Fruit fly (Drosophila melanogaster) whole organism, embryonic: Measurements from ENCODE around the gene CG7101.
A peak's percentile ranks its signal among the peaks of the same experiment; 100 is the strongest.

Experiments used
- Adf1 ChIP-seq: fragments of 200-800 bp; sonication (Bioruptor generic); IDR thresholded peaks from 2 replicates; pipeline ENCODE4 v1.3.6; 2022; ENCODE audit warnings: missing biosample characterization, missing genetic modification characterization
- Aef1 ChIP-seq: fragments of 200-800 bp; sonication (Bioruptor generic); IDR thresholded peaks from 3 replicates; pipeline ENCODE4 v1.3.6; 2022; ENCODE audit warnings: missing biosample characterization, missing genetic modification characterization
- Atf3 ChIP-seq: fragments of 200-800 bp; sonication (Bioruptor generic); optimal IDR thresholded peaks from 3 replicates; lab custom pipeline; 2016; ENCODE audit warnings: missing biosample characterization, missing genetic modification characterization
- B-H2 ChIP-seq: fragments of 200-800 bp; sonication (Bioruptor generic); optimal IDR thresholded peaks from 2 replicates; lab custom pipeline; 2018; ENCODE audit warnings: missing biosample characterization, mild to moderate bottlenecking, missing genetic modification characterization
- CG10321 ChIP-seq: fragments of 200-800 bp; sonication (Bioruptor generic); IDR thresholded peaks from 2 replicates; pipeline ENCODE4 v1.3.6; 2022; ENCODE audit warnings: missing biosample characterization, missing genetic modification characterization
- CG11085 ChIP-seq: fragments of 200-800 bp; sonication (Bioruptor generic); IDR thresholded peaks from 2 replicates; pipeline ENCODE4 v1.3.6; 2022; ENCODE audit warnings: missing biosample characterization, missing genetic modification characterization
- CG17612 ChIP-seq: fragments of 200-800 bp; sonication (Bioruptor generic); IDR thresholded peaks from 2 replicates; pipeline ENCODE4 v1.3.6; 2022; ENCODE audit warnings: missing biosample characterization, missing genetic modification characterization
- CG2202 ChIP-seq: fragments of 200-800 bp; sonication (Bioruptor generic); optimal IDR thresholded peaks from 2 replicates; lab custom pipeline; 2018; ENCODE audit warnings: missing biosample characterization, mild to moderate bottlenecking, missing genetic modification characterization
- CG32767 ChIP-seq: fragments of 200-800 bp; sonication (Bioruptor generic); IDR thresholded peaks from 2 replicates; pipeline ENCODE4 v1.3.6; 2022; ENCODE audit warnings: missing biosample characterization, missing genetic modification characterization
- CG3995 ChIP-seq: fragments of 200-800 bp; sonication (Bioruptor generic); optimal IDR thresholded peaks from 3 replicates; lab custom pipeline; 2016; ENCODE audit warnings: missing biosample characterization, missing genetic modification characterization
- CG4730 ChIP-seq: fragments of 200-800 bp; sonication (Bioruptor generic); IDR thresholded peaks from 2 replicates; pipeline ENCODE4 v1.3.6; 2022; ENCODE audit warnings: missing biosample characterization, missing genetic modification characterization
- CG4854 ChIP-seq: fragments of 200-800 bp; sonication (Bioruptor generic); optimal IDR thresholded peaks from 2 replicates; lab custom pipeline; 2016; ENCODE audit warnings: missing biosample characterization, missing genetic modification characterization, inconsistent platforms
- CG6683 ChIP-seq: fragments of 200-800 bp; sonication (Bioruptor generic); optimal IDR thresholded peaks from 2 replicates; lab custom pipeline; 2017; ENCODE audit warnings: missing biosample characterization, mild to moderate bottlenecking, missing genetic modification characterization, missing genetic modification reagents
- CG8478 ChIP-seq: fragments of >200 bp; optimal IDR thresholded peaks from 2 replicates; lab custom pipeline; 2018
- CG9215 ChIP-seq: fragments of 200-800 bp; sonication (Bioruptor generic); IDR thresholded peaks from 2 replicates; pipeline ENCODE4 v1.3.6; 2022; ENCODE audit warnings: missing biosample characterization, missing genetic modification characterization
- CG9932 ChIP-seq: fragments of 200-800 bp; sonication (Bioruptor generic); IDR thresholded peaks from 2 replicates; pipeline ENCODE4 v1.3.6; 2022; ENCODE audit warnings: missing biosample characterization, missing genetic modification characterization
- D ChIP-seq, 2 experiments: fragments of 200-800 bp in 1 of 2; fragments of >200 bp in 1 of 2; sonication (Bioruptor generic) in 1 of 2; optimal IDR thresholded peaks; 2 replicates in 1 of 2; 3 replicates in 1 of 2; lab custom pipeline; 2017; ENCODE audit warnings: mild to moderate bottlenecking in 1 of 2, missing biosample characterization in 1 of 2, missing genetic modification characterization in 1 of 2, missing genetic modification reagents in 1 of 2
- Dfd ChIP-seq, 2 experiments: fragments of >200 bp; optimal IDR thresholded peaks; 2 replicates each; lab custom pipeline; 2017; ENCODE audit warnings: missing biosample characterization in 2 of 2, missing genetic modification characterization in 2 of 2
- GATAe ChIP-seq: fragments of 200-800 bp; sonication (Bioruptor generic); conservative IDR thresholded peaks from 2 replicates; pipeline ENCODE4 v1.3.6; 2022; ENCODE audit warnings: missing biosample characterization, missing genetic modification characterization
- Hr3 ChIP-seq: fragments of 200-800 bp; sonication (Bioruptor generic); optimal IDR thresholded peaks from 3 replicates; lab custom pipeline; 2016; ENCODE audit warnings: missing biosample characterization, missing genetic modification characterization
- Hr39 ChIP-seq: fragments of >200 bp; optimal IDR thresholded peaks from 2 replicates; lab custom pipeline; 2017
- Hr51 ChIP-seq, 2 experiments: fragments of 200-800 bp; sonication (Bioruptor generic); optimal IDR thresholded peaks; 2 replicates in 1 of 2; 3 replicates in 1 of 2; lab custom pipeline; 2016 to 2018; ENCODE audit warnings: missing biosample characterization in 2 of 2, missing genetic modification characterization in 2 of 2, mild to moderate bottlenecking in 1 of 2, moderate library complexity in 1 of 2
- Hr78 ChIP-seq, 2 experiments: fragments of 200-800 bp in 1 of 2; fragments of >200 bp in 1 of 2; sonication (Bioruptor generic) in 1 of 2; optimal IDR thresholded peaks; 2 replicates each; lab custom pipeline; 2017 to 2019; ENCODE audit warnings: missing biosample characterization in 2 of 2, missing genetic modification characterization in 2 of 2, mild to moderate bottlenecking in 1 of 2, moderate library complexity in 1 of 2
- Jarid2 ChIP-seq: fragments of 200-800 bp; sonication (Bioruptor generic); optimal IDR thresholded peaks from 3 replicates; lab custom pipeline; 2017; ENCODE audit warnings: mild to moderate bottlenecking, missing biosample characterization, missing genetic modification reagents, missing genetic modification characterization
- Mad ChIP-seq: fragments of 200-800 bp; sonication (Bioruptor generic); optimal IDR thresholded peaks from 2 replicates; lab custom pipeline; 2016; ENCODE audit warnings: missing biosample characterization, missing genetic modification characterization
- Oaz ChIP-seq: fragments of 200-800 bp; sonication (Bioruptor generic); IDR thresholded peaks from 2 replicates; pipeline ENCODE4 v1.3.6; 2022; ENCODE audit warnings: missing biosample characterization, missing genetic modification characterization
- ac ChIP-seq: fragments of 200-800 bp; sonication (Bioruptor generic); optimal IDR thresholded peaks from 3 replicates; lab custom pipeline; 2017; ENCODE audit warnings: missing biosample characterization, mild to moderate bottlenecking, missing genetic modification characterization
- aop ChIP-seq: fragments of 200-800 bp; sonication (Bioruptor generic); IDR thresholded peaks from 2 replicates; pipeline ENCODE4 v1.3.6; 2022; ENCODE audit warnings: missing biosample characterization, missing genetic modification characterization
- ash1 ChIP-seq: fragments of 200-800 bp; sonication (Bioruptor generic); optimal IDR thresholded peaks from 2 replicates; lab custom pipeline; 2018; ENCODE audit warnings: missing biosample characterization, mild to moderate bottlenecking, missing genetic modification characterization
- bcd ChIP-seq: fragments of 200-800 bp; sonication (Bioruptor generic); optimal IDR thresholded peaks from 2 replicates; lab custom pipeline; 2017; ENCODE audit warnings: missing biosample characterization, mild to moderate bottlenecking, missing genetic modification characterization
- bigmax ChIP-seq: fragments of 200-800 bp; sonication (Bioruptor generic); optimal IDR thresholded peaks from 2 replicates; lab custom pipeline; 2018; ENCODE audit warnings: missing biosample characterization, mild to moderate bottlenecking, missing genetic modification characterization
- bowl ChIP-seq: fragments of 200-800 bp; sonication (Bioruptor generic); IDR thresholded peaks from 2 replicates; pipeline ENCODE4 v1.3.6; 2022; ENCODE audit warnings: missing biosample characterization, missing genetic modification characterization
- chm ChIP-seq: fragments of 200-800 bp; sonication (Bioruptor generic); IDR thresholded peaks from 2 replicates; pipeline ENCODE4 v1.3.6; 2022; ENCODE audit warnings: missing biosample characterization, missing genetic modification characterization
- en ChIP-seq: fragments of 200-800 bp; sonication (Bioruptor generic); optimal IDR thresholded peaks from 2 replicates; lab custom pipeline; 2016; ENCODE audit warnings: missing biosample characterization, missing genetic modification characterization
- esg ChIP-seq: fragments of 200-800 bp; sonication (Bioruptor generic); conservative IDR thresholded peaks from 2 replicates; pipeline ENCODE4 v1.3.6; 2022; ENCODE audit warnings: missing biosample characterization, missing genetic modification characterization
- exex ChIP-seq: fragments of 200-800 bp; sonication (Bioruptor generic); optimal IDR thresholded peaks from 4 replicates; lab custom pipeline; 2018; ENCODE audit warnings: missing biosample characterization, mild to moderate bottlenecking, missing genetic modification characterization, moderate library complexity
- gsb ChIP-seq: fragments of 200-800 bp; sonication (Bioruptor generic); IDR thresholded peaks from 2 replicates; pipeline ENCODE4 v1.3.6; 2022; ENCODE audit warnings: missing biosample characterization, missing genetic modification characterization
- jigr1 ChIP-seq: fragments of 200-800 bp; sonication (Bioruptor generic); IDR thresholded peaks from 3 replicates; pipeline ENCODE4 v1.3.6; 2022; ENCODE audit warnings: missing biosample characterization, missing genetic modification characterization
- lbe ChIP-seq: fragments of 200-800 bp; sonication (Bioruptor generic); optimal IDR thresholded peaks from 2 replicates; lab custom pipeline; 2016; ENCODE audit warnings: missing biosample characterization, mild to moderate bottlenecking, missing genetic modification characterization
- mld ChIP-seq: fragments of 200-800 bp; sonication (Bioruptor generic); IDR thresholded peaks from 3 replicates; pipeline ENCODE4 v1.3.6; 2022; ENCODE audit warnings: missing biosample characterization, missing genetic modification characterization; ENCODE audit not compliant: partially characterized antibody
- nerfin-1 ChIP-seq: fragments of 200-800 bp; sonication (Bioruptor generic); optimal IDR thresholded peaks from 3 replicates; lab custom pipeline; 2019; ENCODE audit warnings: missing biosample characterization, mild to moderate bottlenecking, missing genetic modification characterization, moderate library complexity
- nom ChIP-seq: fragments of 200-800 bp; sonication (Bioruptor generic); optimal IDR thresholded peaks from 2 replicates; lab custom pipeline; 2017; ENCODE audit warnings: missing biosample characterization, missing genetic modification characterization, mild to moderate bottlenecking, moderate library complexity, missing genetic modification reagents
- org-1 ChIP-seq: fragments of 200-800 bp; sonication (Bioruptor generic); optimal IDR thresholded peaks from 2 replicates; lab custom pipeline; 2017; ENCODE audit warnings: missing biosample characterization, missing genetic modification characterization
- p53 ChIP-seq: fragments of 200-800 bp; sonication (Bioruptor generic); optimal IDR thresholded peaks from 2 replicates; lab custom pipeline; 2016; ENCODE audit warnings: missing biosample characterization, missing genetic modification characterization
- prd ChIP-seq, 3 experiments: fragments of >200 bp in 2 of 3; fragments of 200-800 bp in 1 of 3; sonication (Bioruptor generic) in 1 of 3; optimal IDR thresholded peaks in 2 of 3; IDR thresholded peaks in 1 of 3; 2 replicates in 2 of 3; 3 replicates in 1 of 3; pipeline versions ENCODE4 v1.3.6 to Lab custom; 2017 to 2022; ENCODE audit warnings: missing biosample characterization in 1 of 3, missing genetic modification characterization in 1 of 3
- psq ChIP-seq: fragments of 200-800 bp; sonication (Bioruptor generic); optimal IDR thresholded peaks from 2 replicates; lab custom pipeline; 2017; ENCODE audit warnings: missing biosample characterization, missing genetic modification characterization
- sisA ChIP-seq: fragments of 200-800 bp; sonication (Bioruptor generic); IDR thresholded peaks from 2 replicates; pipeline ENCODE4 v1.3.6; 2022; ENCODE audit warnings: missing biosample characterization, missing genetic modification characterization
- twi ChIP-seq: fragments of 200-800 bp; optimal IDR thresholded peaks from 2 replicates; lab custom pipeline; 2019; ENCODE audit warnings: missing biosample characterization, mild to moderate bottlenecking, missing genetic modification characterization, moderate library complexity
- zfh1 ChIP-seq: fragments of 200-800 bp; sonication (Bioruptor generic); IDR thresholded peaks from 3 replicates; pipeline ENCODE4 v1.3.6; 2022; ENCODE audit warnings: missing biosample characterization, missing genetic modification characterization

Gene CG7101

DNA sequence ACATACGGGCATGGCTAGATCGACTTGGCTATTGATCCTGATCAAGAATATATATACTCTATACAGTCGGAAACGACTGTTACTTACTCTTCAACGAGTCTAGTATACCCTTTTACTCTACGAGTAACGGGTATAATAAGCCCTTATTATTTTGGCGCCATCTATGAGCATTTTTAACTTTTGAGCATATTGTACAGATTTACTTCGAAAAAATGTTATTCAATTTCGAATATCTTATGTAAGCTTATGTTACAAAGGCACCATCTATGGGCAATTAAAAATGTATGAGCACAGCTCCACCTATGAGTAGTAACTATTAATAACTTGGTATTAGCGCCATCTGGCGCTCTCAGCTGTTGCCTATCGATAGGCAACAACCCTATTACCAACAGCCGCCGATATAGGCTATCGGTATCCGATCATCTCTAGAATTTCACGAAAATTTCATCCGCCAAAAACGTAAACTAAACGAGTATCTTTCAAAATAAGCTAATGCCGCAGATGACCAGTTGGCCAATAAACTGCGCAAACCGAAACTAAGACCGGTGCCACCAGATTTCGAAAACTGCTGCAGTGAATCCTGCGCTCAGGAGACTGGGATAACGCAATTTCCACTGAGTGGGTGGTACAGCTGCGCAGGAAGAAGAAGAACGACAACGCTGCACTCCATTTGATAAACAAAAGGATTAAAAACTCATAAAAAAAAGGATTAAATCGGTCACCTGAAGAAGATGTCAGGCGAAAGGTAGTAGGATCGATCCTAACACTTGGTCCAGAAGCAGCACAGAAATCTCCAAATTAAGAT lies 13.0 kb downstream of the CG7101 start, which contains the start of gene htk (continued):
- TF ChIP-seq CG4730 (GFP tag; lab: Robert Waterston, UW) = 0 out of 2 replicates have a peak, but pooled peaks have one; percentile 25
- TF ChIP-seq Hr3 (GFP tag; lab: Kevin White, UChicago) = peak; percentile 55
- TF ChIP-seq Aef1 (GFP tag; lab: Robert Waterston, UW) = peak; percentile 72
- peak; percentile 41; the same call in 1 of the 2 replicates for TF ChIP-seq CG17612 (GFP tag; lab: Robert Waterston, UW)
- peak; percentile 54 for TF ChIP-seq en
- TF ChIP-seq ac (GFP tag; lab: Kevin White, UChicago) = no peak
- peak; percentile 25 for TF ChIP-seq org-1
- no peak for TF ChIP-seq aop (GFP tag; lab: Robert Waterston, UW)
- TF ChIP-seq sisA (GFP tag; lab: Robert Waterston, UW) = peak; percentile 71
- no peak for TF ChIP-seq Hr78 (GFP tag; optimal IDR thresholded peaks at IDR 0.05; lab: Kevin White, UChicago)
- peak; percentile 83 for TF ChIP-seq p53
- peak; percentile 76; the same call in 2 of the 3 replicates for TF ChIP-seq mld (GFP tag; lab: Robert Waterston, UW)
- no peak for TF ChIP-seq GATAe (GFP tag; lab: Robert Waterston, UW)
- TF ChIP-seq CG2202 (tag; lab: Kevin White, UChicago) = no peak
- peak; percentile 50 for TF ChIP-seq gsb (GFP tag; lab: Robert Waterston, UW)
- TF ChIP-seq nom (GFP tag; lab: Kevin White, UChicago) = no peak
- no peak for TF ChIP-seq CG10321
- peak; percentile 81 for TF ChIP-seq chm (GFP tag; lab: Robert Waterston, UW)
- TF ChIP-seq CG6683 (GFP tag; lab: Kevin White, UChicago) = no peak
- TF ChIP-seq twi (tag; lab: Kevin White, UChicago) = peak; percentile 36
- no peak for TF ChIP-seq Jarid2 (GFP tag; lab: Kevin White, UChicago)
- TF ChIP-seq CG32767 (GFP tag; lab: Robert Waterston, UW) = no peak
- TF ChIP-seq lbe = peak; percentile 25
- TF ChIP-seq bowl (GFP tag; lab: Robert Waterston, UW) = no peak
- TF ChIP-seq CG11085 (GFP tag; lab: Robert Waterston, UW) = peak; percentile 72
- no peak for TF ChIP-seq Hr39 (lab: Kevin White, UChicago)
- peak; percentile 2 for TF ChIP-seq nerfin-1
- TF ChIP-seq CG9215 (GFP tag; lab: Robert Waterston, UW) = peak; percentile 50; the same call in 1 of the 2 replicates
- peak; percentile 72 for TF ChIP-seq B-H2 (GFP tag; lab: Kevin White, UChicago)
- no peak for TF ChIP-seq bigmax
- no peak for TF ChIP-seq Dfd (GFP tag; optimal IDR thresholded peaks at IDR 0.05; lab: Kevin White, UChicago)
- peak; percentile 45 for TF ChIP-seq Atf3
- TF ChIP-seq D (optimal IDR thresholded peaks at IDR 0.05; lab: Kevin White, UChicago) = no peak
- TF ChIP-seq D (GFP tag; optimal IDR thresholded peaks at IDR 0.05; lab: Kevin White, UChicago) = no peak
- peak; percentile 48 for TF ChIP-seq CG3995 (GFP tag; lab: Kevin White, UChicago)
- no peak for TF ChIP-seq exex (tag; lab: Kevin White, UChicago)
- TF ChIP-seq Adf1 (GFP tag; lab: Robert Waterston, UW) = peak; percentile 41; the same call in 1 of the 2 replicates
- peak; percentile 61 for TF ChIP-seq Mad (GFP tag; lab: Kevin White, UChicago)
- TF ChIP-seq ash1 (GFP tag; lab: Kevin White, UChicago) = peak; percentile 18
- TF ChIP-seq CG4854 (GFP tag; lab: Kevin White, UChicago) = peak; percentile 18
- peak; percentile 45 for TF ChIP-seq bcd (GFP tag; lab: Kevin White, UChicago)
- peak; percentile 46 for TF ChIP-seq Oaz (GFP tag; lab: Robert Waterston, UW)
- no peak for TF ChIP-seq psq
- no peak for TF ChIP-seq jigr1 (GFP tag; lab: Robert Waterston, UW)
- peak; percentile 83 for TF ChIP-seq zfh1 (GFP tag; lab: Robert Waterston, UW)
- peak; percentile 86 for TF ChIP-seq CG9932 (GFP tag; lab: Robert Waterston, UW)
- peak; percentile 22; the same call in 1 of the 2 replicates for TF ChIP-seq esg (GFP tag; lab: Robert Waterston, UW)
- no peak for TF ChIP-seq prd (optimal IDR thresholded peaks at IDR 0.05; lab: Kevin White, UChicago)
- TF ChIP-seq prd (GFP tag; IDR thresholded peaks at IDR 0.05; lab: Robert Waterston, UW) = peak; percentile 72; the same call in 2 of the 3 replicates
- peak; percentile 40 to 71 for TF ChIP-seq Hr51 (GFP tag; optimal IDR thresholded peaks at IDR 0.05; lab: Kevin White, UChicago)
- no peak for TF ChIP-seq CG8478 (lab: Kevin White, UChicago)
